Fruit fly (Drosophila melanogaster): ENCODE results near the gene Pxd.
A peak's percentile ranks its signal among the peaks of the same experiment; 100 is the strongest.

The Pxd gene

DNA sequence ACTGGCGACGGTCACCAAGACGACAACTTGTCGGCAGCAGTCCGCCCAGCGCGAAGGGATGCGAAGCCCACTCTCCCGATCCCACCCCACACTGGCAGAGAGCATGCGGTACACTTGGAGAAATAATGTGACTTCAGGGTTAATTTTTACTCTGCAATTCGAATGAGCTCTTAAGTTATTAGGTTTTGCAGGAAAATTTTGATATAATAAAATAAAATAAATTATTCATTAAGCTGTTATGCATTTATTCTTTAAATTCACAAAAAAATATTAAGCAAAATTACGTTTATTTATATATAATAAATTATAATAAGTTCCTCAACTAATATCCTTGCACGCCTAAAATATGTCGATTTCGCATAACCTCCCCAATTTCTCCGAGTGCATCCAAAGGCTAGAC, 34.5 kb downstream of the Pxd start:
- TF ChIP-seq CG3032 (tag; optimal IDR thresholded peaks at IDR 0.05) (peak; percentile 56), acj6 (GFP tag; optimal IDR thresholded peaks at IDR 0.05) (peak; percentile 40), eg (GFP tag; IDR thresholded peaks at IDR 0.05) (0 out of 3 replicates have a peak, but pooled peaks have one; percentile 5), CG6792 (GFP tag; optimal IDR thresholded peaks at IDR 0.05) (peak; percentile 11), CG34406 (GFP tag; optimal IDR thresholded peaks at IDR 0.05) (peak; percentile 20), achi (GFP tag; optimal IDR thresholded peaks at IDR 0.05) (peak; percentile 47), CG15336 (GFP tag; IDR thresholded peaks at IDR 0.05) (peak; percentile 36; the same call in 1 of the 2 replicates), CG9139 (GFP tag; optimal IDR thresholded peaks at IDR 0.05) (no peak), Met (GFP tag; optimal IDR thresholded peaks at IDR 0.05) (no peak), CG8632 (GFP tag; optimal IDR thresholded peaks at IDR 0.05) (no peak), Gug (GFP tag; IDR thresholded peaks at IDR 0.05) (0 out of 2 replicates have a peak, but pooled peaks have one; percentile 9), Ets96B (tag; optimal IDR thresholded peaks at IDR 0.05) (peak; percentile 3), Eip78C (GFP tag) (peak; percentile 73), CG10631 (GFP tag; optimal IDR thresholded peaks at IDR 0.05) (peak; percentile 31), vri (GFP tag; optimal IDR thresholded peaks at IDR 0.05) (no peak)

dm6 chr3R:17052465-17053149, 38.2 kb downstream of the Pxd start:
- peak; percentile 79 for TF ChIP-seq Eip75B (GFP tag; optimal IDR thresholded peaks at IDR 0.05)
- peak; percentile 88 to 89 for TF ChIP-seq ss (GFP tag; optimal IDR thresholded peaks at IDR 0.05)
- no peak for TF ChIP-seq fd85E (GFP tag; optimal IDR thresholded peaks at IDR 0.05)
- TF ChIP-seq Met (GFP tag; optimal IDR thresholded peaks at IDR 0.05): peak; percentile 82
- TF ChIP-seq CG15336 (GFP tag; IDR thresholded peaks at IDR 0.05): peak; percentile 34; the same call in 1 of the 2 replicates
- peak; percentile 73 to 75 for TF ChIP-seq salr (GFP tag; optimal IDR thresholded peaks at IDR 0.05)
- TF ChIP-seq OdsH (GFP tag; optimal IDR thresholded peaks at IDR 0.05): peak; percentile 76
- peak; percentile 84 for TF ChIP-seq CG10669 (GFP tag; optimal IDR thresholded peaks at IDR 0.05)
- peak; percentile 61 for TF ChIP-seq CG11762 (GFP tag; optimal IDR thresholded peaks at IDR 0.05; ENCODE audit: insufficient read depth)
- peak; percentile 79 for TF ChIP-seq CG3919 (GFP tag; optimal IDR thresholded peaks at IDR 0.05)
- peak; percentile 61 for TF ChIP-seq lz (GFP tag; optimal IDR thresholded peaks at IDR 0.05)
- TF ChIP-seq CG6276 (GFP tag; optimal IDR thresholded peaks at IDR 0.05): peak; percentile 11
- peak; percentile 70 for TF ChIP-seq vri (GFP tag; optimal IDR thresholded peaks at IDR 0.05)
- peak; percentile 45 for TF ChIP-seq CG8319 (GFP tag; optimal IDR thresholded peaks at IDR 0.05)
- TF ChIP-seq CG1621 (tag; optimal IDR thresholded peaks at IDR 0.05): peak; percentile 77
- TF ChIP-seq Hr38 (GFP tag; optimal IDR thresholded peaks at IDR 0.05): no peak
- TF ChIP-seq Ets96B (tag; optimal IDR thresholded peaks at IDR 0.05): peak; percentile 86
- TF ChIP-seq fd59A (GFP tag; optimal IDR thresholded peaks at IDR 0.05): peak; percentile 87
- TF ChIP-seq Sox14 (GFP tag; optimal IDR thresholded peaks at IDR 0.05): peak; percentile 63
- peak; percentile 43 for TF ChIP-seq Blimp-1 (GFP tag; optimal IDR thresholded peaks at IDR 0.05)
- TF ChIP-seq CG4318 (GFP tag; optimal IDR thresholded peaks at IDR 0.05): peak; percentile 26
- peak; percentile 41 for TF ChIP-seq Hr4 (GFP tag; optimal IDR thresholded peaks at IDR 0.05)
- peak; percentile 80 for TF ChIP-seq achi (GFP tag; optimal IDR thresholded peaks at IDR 0.05)
- peak; percentile 64 for TF ChIP-seq CG8119 (GFP tag; IDR thresholded peaks at IDR 0.05)
- TF ChIP-seq CG6163 (GFP tag; IDR thresholded peaks at IDR 0.05): peak; percentile 57; the same call in 2 of the 3 replicates
- peak; percentile 49 for TF ChIP-seq Hr39 (GFP tag; optimal IDR thresholded peaks at IDR 0.05)
- peak; percentile 82 for TF ChIP-seq svp (GFP tag)
- TF ChIP-seq Lpt (GFP tag; optimal IDR thresholded peaks at IDR 0.05): peak; percentile 57
- no peak for TF ChIP-seq CG11294 (GFP tag; IDR thresholded peaks at IDR 0.05)
- TF ChIP-seq CG34406 (GFP tag; optimal IDR thresholded peaks at IDR 0.05): peak; percentile 67
- peak; percentile 68 for TF ChIP-seq CG6854 (GFP tag; optimal IDR thresholded peaks at IDR 0.05)
- peak; percentile 76 for TF ChIP-seq CG6792 (GFP tag; optimal IDR thresholded peaks at IDR 0.05)
- peak; percentile 35; the same call in 1 of the 2 replicates for TF ChIP-seq Gug (GFP tag; IDR thresholded peaks at IDR 0.05)
- TF ChIP-seq CG8632 (GFP tag; optimal IDR thresholded peaks at IDR 0.05): peak; percentile 71
- peak; percentile 74 for TF ChIP-seq CG10631 (GFP tag; optimal IDR thresholded peaks at IDR 0.05)
- TF ChIP-seq Smox (GFP tag; optimal IDR thresholded peaks at IDR 0.05): peak; percentile 70
- peak; percentile 47 for TF ChIP-seq CG31627 (GFP tag; optimal IDR thresholded peaks at IDR 0.05)
- TF ChIP-seq CG9139 (GFP tag; optimal IDR thresholded peaks at IDR 0.05): peak; percentile 72
- peak; percentile 62 for TF ChIP-seq cyc (GFP tag; optimal IDR thresholded peaks at IDR 0.05)
- peak; percentile 17 for TF ChIP-seq Ets21C (GFP tag; optimal IDR thresholded peaks at IDR 0.05)
- TF ChIP-seq CG16779 (tag; optimal IDR thresholded peaks at IDR 0.05): peak; percentile 71
- peak; percentile 16 for TF ChIP-seq CG11902 (GFP tag; optimal IDR thresholded peaks at IDR 0.05)
- TF ChIP-seq spab (GFP tag; optimal IDR thresholded peaks at IDR 0.05): peak; percentile 78
